Fruit fly (Drosophila melanogaster): ENCODE measurements around the gene CG34453.

Gene CG34453

DNA sequence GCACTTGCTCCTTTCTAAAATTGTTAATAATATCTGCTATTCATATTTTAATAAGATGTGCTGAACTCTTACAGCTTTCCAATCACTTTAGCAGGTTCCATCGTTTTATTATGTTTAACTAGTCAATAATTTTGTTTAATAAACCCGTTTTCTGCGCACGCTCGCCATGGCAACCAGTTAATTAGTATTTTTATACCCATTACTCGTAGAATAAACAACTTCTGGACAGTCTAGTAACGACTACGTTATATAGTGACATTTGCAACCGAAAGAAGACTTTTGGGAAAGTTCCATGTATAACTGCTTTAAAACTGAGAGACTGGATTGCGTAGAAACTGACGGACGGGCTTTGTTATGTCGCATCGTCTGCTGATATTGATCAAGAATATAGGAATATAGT lies at the start of gene CG34453:
TSS of gene CG34453 (minus strand) at position 101 of the 400 bp plus-strand sequence.
- no peak for TF ChIP-seq CG3919 (GFP tag; optimal IDR thresholded peaks at IDR 0.05)
- TF ChIP-seq Eip93F (GFP tag; optimal IDR thresholded peaks at IDR 0.05): no peak
- no peak for TF ChIP-seq CG6276 (GFP tag; optimal IDR thresholded peaks at IDR 0.05)
- no peak for TF ChIP-seq CG11762 (GFP tag; optimal IDR thresholded peaks at IDR 0.05; ENCODE audit: insufficient read depth)
- TF ChIP-seq Lpt (GFP tag; optimal IDR thresholded peaks at IDR 0.05): no peak
- no peak for TF ChIP-seq Ets21C (GFP tag; optimal IDR thresholded peaks at IDR 0.05)
- no peak for TF ChIP-seq eg (GFP tag; IDR thresholded peaks at IDR 0.05)
- no peak for TF ChIP-seq CG6792 (GFP tag; optimal IDR thresholded peaks at IDR 0.05)
- TF ChIP-seq CG1621 (tag; optimal IDR thresholded peaks at IDR 0.05): no peak
- no peak for TF ChIP-seq CG11294 (GFP tag; IDR thresholded peaks at IDR 0.05)
- TF ChIP-seq CG6808 (GFP tag; optimal IDR thresholded peaks at IDR 0.05): no peak
- no peak for TF ChIP-seq salr (GFP tag; optimal IDR thresholded peaks at IDR 0.05)
- TF ChIP-seq topi (GFP tag; optimal IDR thresholded peaks at IDR 0.05): no peak
- TF ChIP-seq CG7368 (GFP tag; optimal IDR thresholded peaks at IDR 0.05): no peak
- no peak for TF ChIP-seq Smox (GFP tag; optimal IDR thresholded peaks at IDR 0.05)
- TF ChIP-seq CG32006 (GFP tag; optimal IDR thresholded peaks at IDR 0.05): no peak
- TF ChIP-seq vri (GFP tag; optimal IDR thresholded peaks at IDR 0.05): no peak
- TF ChIP-seq CG8319 (GFP tag; optimal IDR thresholded peaks at IDR 0.05): no peak

DNA sequence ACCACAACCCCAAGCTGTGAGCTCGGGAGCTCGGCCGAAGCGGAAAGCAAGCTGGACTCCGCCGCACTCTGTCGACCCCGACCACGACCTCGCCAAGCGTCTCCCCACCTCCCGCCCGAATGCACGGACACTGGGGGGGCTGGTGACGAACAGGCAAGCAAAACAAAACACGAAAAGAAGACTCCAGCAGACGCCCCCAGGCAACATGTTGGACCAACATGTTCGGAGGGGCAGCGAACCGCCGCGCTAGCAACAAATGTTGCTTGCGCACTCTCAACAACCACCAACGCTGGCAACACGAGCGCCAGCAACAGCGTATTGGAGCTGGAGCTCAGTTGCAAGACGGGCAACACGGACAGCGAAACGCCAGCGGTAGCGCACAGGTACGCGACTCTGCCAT lies 49.1 kb upstream of the CG34453 start:
- TF ChIP-seq CG3919 (GFP tag; optimal IDR thresholded peaks at IDR 0.05) (peak; percentile 1), Sox14 (GFP tag; optimal IDR thresholded peaks at IDR 0.05) (no peak), net (GFP tag; optimal IDR thresholded peaks at IDR 0.05) (no peak), Blimp-1 (GFP tag; optimal IDR thresholded peaks at IDR 0.05) (no peak), CG6276 (GFP tag; optimal IDR thresholded peaks at IDR 0.05) (no peak), CG8119 (GFP tag; IDR thresholded peaks at IDR 0.05) (peak; percentile 28; the same call in 1 of the 3 replicates), eg (GFP tag; IDR thresholded peaks at IDR 0.05) (peak; percentile 40; the same call in 1 of the 3 replicates), CG6854 (GFP tag; optimal IDR thresholded peaks at IDR 0.05) (peak; percentile 45), CG1621 (tag; optimal IDR thresholded peaks at IDR 0.05) (peak; percentile 77), Eip75B (GFP tag; optimal IDR thresholded peaks at IDR 0.05) (no peak), CG6163 (GFP tag; IDR thresholded peaks at IDR 0.05) (peak; percentile 68; the same call in 2 of the 3 replicates), Eip93F (GFP tag; optimal IDR thresholded peaks at IDR 0.05) (no peak), ss (GFP tag; optimal IDR thresholded peaks at IDR 0.05) (peak in 1 of 2 experiments; percentile 19), CG7368 (GFP tag; optimal IDR thresholded peaks at IDR 0.05) (no peak), CG15336 (GFP tag; IDR thresholded peaks at IDR 0.05) (peak; percentile 53; the same call in 1 of the 2 replicates), svp (GFP tag) (peak; percentile 82), CG6808 (GFP tag; optimal IDR thresholded peaks at IDR 0.05) (no peak)

- TF ChIP-seq Eip93F (GFP tag; optimal IDR thresholded peaks at IDR 0.05): no peak
- TF ChIP-seq cyc (GFP tag; optimal IDR thresholded peaks at IDR 0.05): no peak
- TF ChIP-seq Lpt (GFP tag; optimal IDR thresholded peaks at IDR 0.05): no peak
Observed at dm6 chr3L:276736-277487, 43.8 kb upstream of the CG34453 start, which contains the start of gene RhoGEF3. TSS of gene RhoGEF3 (plus strand) at chr3L:277437.

- TF ChIP-seq Met (GFP tag; optimal IDR thresholded peaks at IDR 0.05): no peak
- TF ChIP-seq CG3032 (tag; optimal IDR thresholded peaks at IDR 0.05): no peak
- TF ChIP-seq CG3919 (GFP tag; optimal IDR thresholded peaks at IDR 0.05): no peak
- no peak for TF ChIP-seq fkh (GFP tag; optimal IDR thresholded peaks at IDR 0.05)
- TF ChIP-seq Gug (GFP tag; IDR thresholded peaks at IDR 0.05): no peak
- TF ChIP-seq salr (GFP tag; optimal IDR thresholded peaks at IDR 0.05): no peak
- no peak for TF ChIP-seq lz (GFP tag; optimal IDR thresholded peaks at IDR 0.05)
- TF ChIP-seq Hr38 (GFP tag; optimal IDR thresholded peaks at IDR 0.05): no peak
- TF ChIP-seq eg (GFP tag; IDR thresholded peaks at IDR 0.05): no peak
- no peak for TF ChIP-seq Lpt (GFP tag; optimal IDR thresholded peaks at IDR 0.05)
- no peak for TF ChIP-seq svp (GFP tag)
- TF ChIP-seq Sox15 (GFP tag; optimal IDR thresholded peaks at IDR 0.05): no peak
- no peak for TF ChIP-seq CG34406 (GFP tag; optimal IDR thresholded peaks at IDR 0.05)
- TF ChIP-seq Sox102F (GFP tag; optimal IDR thresholded peaks at IDR 0.05): no peak
- TF ChIP-seq CG10669 (GFP tag; optimal IDR thresholded peaks at IDR 0.05): no peak
- no peak for TF ChIP-seq CG16779 (tag; optimal IDR thresholded peaks at IDR 0.05)
Observed at dm6 chr3L:274855-275254, 41.7 kb upstream of the CG34453 start, which contains the start of gene ttm2. TSS of gene ttm2 (plus strand) at chr3L:275155.
